Worm (Caenorhabditis elegans) whole organism, L4 larva: ENCODE results near the gene ntl-11.

ENCODE experiments used
- D1046.2 ChIP-seq: fragments of 200-800 bp; sonication (Bioruptor generic); IDR thresholded peaks from 2 replicates; pipeline ENCODE4 v1.3.6; 2022; ENCODE audit warnings: missing genetic modification characterization, missing compliant biosample characterization
- lin-39 ChIP-seq: fragments of 150-350 bp; optimal IDR thresholded peaks from 2 replicates; lab custom pipeline; 2014; ENCODE audit warnings: missing biosample characterization, missing genetic modification reagents, missing genetic modification characterization
- lsy-2 ChIP-seq, 2 experiments: fragments of 150-350 bp in 1 of 2; sonication (generic microtip) in 1 of 2; optimal IDR thresholded peaks; 2 replicates each; lab custom pipeline; 2014 to 2017; ENCODE audit warnings: missing biosample characterization in 2 of 2, missing genetic modification characterization in 2 of 2
- snpc-4 ChIP-seq: fragments of 150-350 bp; optimal IDR thresholded peaks from 2 replicates; lab custom pipeline; 2014; ENCODE audit warnings: missing biosample characterization, missing genetic modification characterization
- zip-2 ChIP-seq: fragments of 150-350 bp; optimal IDR thresholded peaks from 2 replicates; lab custom pipeline; 2014; ENCODE audit warnings: missing biosample characterization, missing genetic modification characterization

ce11 chrIV:15441308-15441707, 30.0 kb downstream of the ntl-11 start, which contains the start of gene Y73F8A.22:
- TF ChIP-seq snpc-4 (no peak), lsy-2 (tag; optimal IDR thresholded peaks at IDR 0.05; lab: Kevin White, UChicago) (no peak), zip-2 (tag; lab: Kevin White, UChicago) (no peak), D1046.2 (GFP tag; lab: Robert Waterston, UW) (no peak), lin-39 (tag; lab: Kevin White, UChicago) (no peak)
